Fruit fly (Drosophila melanogaster) whole organism, prepupa: ENCODE results near the gene CG6937.

Source experiments
- Blimp-1 ChIP-seq: fragments of 200-800 bp; sonication (Bioruptor generic); optimal IDR thresholded peaks from 3 replicates; lab custom pipeline; 2017; ENCODE audit warnings: missing biosample characterization, missing genetic modification characterization, mild to moderate bottlenecking, moderate library complexity, missing genetic modification reagents
- CG10631 ChIP-seq: fragments of 200-800 bp; sonication (Bioruptor generic); optimal IDR thresholded peaks from 2 replicates; lab custom pipeline; 2016; ENCODE audit warnings: missing biosample characterization, missing genetic modification characterization
- CG10669 ChIP-seq: fragments of 200-800 bp; sonication (Bioruptor generic); optimal IDR thresholded peaks from 3 replicates; lab custom pipeline; 2018; ENCODE audit warnings: missing biosample characterization, mild to moderate bottlenecking, missing genetic modification characterization, moderate library complexity
- CG11294 ChIP-seq: fragments of 200-800 bp; sonication (Bioruptor generic); IDR thresholded peaks from 2 replicates; pipeline ENCODE4 v1.3.6; 2022; ENCODE audit warnings: missing biosample characterization, missing genetic modification characterization
- CG11762 ChIP-seq: fragments of 200-800 bp; sonication (Bioruptor generic); optimal IDR thresholded peaks from 3 replicates; lab custom pipeline; 2016; ENCODE audit warnings: missing biosample characterization, missing genetic modification characterization; ENCODE audit not compliant: insufficient read depth
- CG11902 ChIP-seq: fragments of 200-800 bp; sonication (Bioruptor generic); optimal IDR thresholded peaks from 3 replicates; lab custom pipeline; 2016; ENCODE audit warnings: missing biosample characterization, missing genetic modification characterization
- CG15336 ChIP-seq: fragments of 200-800 bp; sonication (Bioruptor generic); IDR thresholded peaks from 2 replicates; pipeline ENCODE4 v1.3.6; 2022; ENCODE audit warnings: missing biosample characterization, missing genetic modification characterization
- CG16779 ChIP-seq: fragments of 200-800 bp; sonication (Bioruptor generic); optimal IDR thresholded peaks from 3 replicates; lab custom pipeline; 2017; ENCODE audit warnings: missing biosample characterization, mild to moderate bottlenecking, missing genetic modification characterization
- CG3032 ChIP-seq: fragments of 200-800 bp; optimal IDR thresholded peaks from 2 replicates; lab custom pipeline; 2019; ENCODE audit warnings: missing biosample characterization, mild to moderate bottlenecking, missing genetic modification characterization, moderate library complexity
- CG32006 ChIP-seq: fragments of 200-800 bp; sonication (Bioruptor generic); optimal IDR thresholded peaks from 3 replicates; lab custom pipeline; 2017; ENCODE audit warnings: missing biosample characterization, mild to moderate bottlenecking, missing genetic modification characterization
- CG34406 ChIP-seq: fragments of 200-800 bp; sonication (Bioruptor generic); optimal IDR thresholded peaks from 3 replicates; lab custom pipeline; 2016; ENCODE audit warnings: missing biosample characterization, missing genetic modification characterization
- CG3919 ChIP-seq: fragments of 200-800 bp; sonication (Bioruptor generic); optimal IDR thresholded peaks from 3 replicates; lab custom pipeline; 2016; ENCODE audit warnings: missing biosample characterization, missing genetic modification characterization
- CG4318 ChIP-seq: fragments of 200-800 bp; sonication (Bioruptor generic); optimal IDR thresholded peaks from 3 replicates; lab custom pipeline; 2017; ENCODE audit warnings: missing biosample characterization, mild to moderate bottlenecking, missing genetic modification characterization
- CG6163 ChIP-seq: fragments of 200-800 bp; sonication (Bioruptor generic); IDR thresholded peaks from 3 replicates; pipeline ENCODE4 v1.3.6; 2022; ENCODE audit warnings: missing biosample characterization, missing genetic modification characterization
- CG6792 ChIP-seq: fragments of 200-800 bp; sonication (Bioruptor generic); optimal IDR thresholded peaks from 3 replicates; lab custom pipeline; 2016; ENCODE audit warnings: missing biosample characterization, missing genetic modification characterization
- CG6808 ChIP-seq: fragments of 200-800 bp; sonication (Bioruptor generic); optimal IDR thresholded peaks from 3 replicates; lab custom pipeline; 2017; ENCODE audit warnings: missing biosample characterization, missing genetic modification characterization, mild to moderate bottlenecking, moderate library complexity, missing genetic modification reagents
- CG6854 ChIP-seq: fragments of 200-800 bp; sonication (Bioruptor generic); optimal IDR thresholded peaks from 2 replicates; lab custom pipeline; 2017; ENCODE audit warnings: missing biosample characterization, mild to moderate bottlenecking, missing genetic modification characterization
- CG8319 ChIP-seq: fragments of 200-800 bp; sonication (Bioruptor generic); optimal IDR thresholded peaks from 3 replicates; lab custom pipeline; 2016; ENCODE audit warnings: missing biosample characterization, missing genetic modification characterization
- CG8632 ChIP-seq: fragments of 200-800 bp; sonication (Bioruptor generic); optimal IDR thresholded peaks from 3 replicates; lab custom pipeline; 2016; ENCODE audit warnings: missing biosample characterization, missing genetic modification characterization
- CG9139 ChIP-seq: fragments of 200-800 bp; sonication (Bioruptor generic); optimal IDR thresholded peaks from 3 replicates; lab custom pipeline; 2017; ENCODE audit warnings: missing biosample characterization, mild to moderate bottlenecking, missing genetic modification characterization
- Eip75B ChIP-seq: fragments of 200-800 bp; sonication (Bioruptor generic); optimal IDR thresholded peaks from 3 replicates; lab custom pipeline; 2016; ENCODE audit warnings: missing biosample characterization, missing genetic modification characterization
- Eip78C ChIP-seq: fragments of 200-800 bp; sonication (Bioruptor generic); peaks from one replicate; lab custom pipeline; 2016; ENCODE audit warnings: missing biosample characterization, missing genetic modification characterization
- Eip93F ChIP-seq: fragments of 200-800 bp; sonication (Bioruptor generic); optimal IDR thresholded peaks from 2 replicates; lab custom pipeline; 2016; ENCODE audit warnings: missing biosample characterization, mild to moderate bottlenecking, missing genetic modification characterization
- Ets96B ChIP-seq: fragments of 200-800 bp; optimal IDR thresholded peaks from 2 replicates; lab custom pipeline; 2019; ENCODE audit warnings: missing biosample characterization, mild to moderate bottlenecking, missing genetic modification characterization, moderate library complexity
- Lpt ChIP-seq: fragments of 200-800 bp; sonication (Bioruptor generic); optimal IDR thresholded peaks from 3 replicates; lab custom pipeline; 2016; ENCODE audit warnings: missing biosample characterization, missing genetic modification characterization
- Met ChIP-seq: fragments of 200-800 bp; sonication (Bioruptor generic); optimal IDR thresholded peaks from 3 replicates; lab custom pipeline; 2016; ENCODE audit warnings: missing biosample characterization, missing genetic modification characterization
- OdsH ChIP-seq: fragments of 200-800 bp; sonication (Bioruptor generic); optimal IDR thresholded peaks from 3 replicates; lab custom pipeline; 2016; ENCODE audit warnings: missing biosample characterization, missing genetic modification characterization
- Smox ChIP-seq: fragments of 200-800 bp; sonication (Bioruptor generic); optimal IDR thresholded peaks from 3 replicates; lab custom pipeline; 2016; ENCODE audit warnings: missing biosample characterization, missing genetic modification characterization
- Sox14 ChIP-seq: fragments of 200-800 bp; sonication (Bioruptor generic); optimal IDR thresholded peaks from 3 replicates; lab custom pipeline; 2016; ENCODE audit warnings: missing biosample characterization, missing genetic modification characterization
- Sox15 ChIP-seq: fragments of 200-800 bp; sonication (Bioruptor generic); optimal IDR thresholded peaks from 3 replicates; lab custom pipeline; 2016; ENCODE audit warnings: missing biosample characterization, missing genetic modification characterization
- achi ChIP-seq: fragments of 200-800 bp; sonication (Bioruptor generic); optimal IDR thresholded peaks from 3 replicates; lab custom pipeline; 2016; ENCODE audit warnings: missing biosample characterization, missing genetic modification characterization
- acj6 ChIP-seq: fragments of 200-800 bp; sonication (Bioruptor generic); optimal IDR thresholded peaks from 3 replicates; lab custom pipeline; 2016; ENCODE audit warnings: missing biosample characterization, missing genetic modification characterization
- dac ChIP-seq: fragments of 200-800 bp; sonication (Bioruptor generic); optimal IDR thresholded peaks from 2 replicates; lab custom pipeline; 2017; ENCODE audit warnings: missing biosample characterization, mild to moderate bottlenecking, missing genetic modification characterization
- dsx ChIP-seq: fragments of 200-800 bp; optimal IDR thresholded peaks from 3 replicates; lab custom pipeline; 2019; ENCODE audit warnings: missing biosample characterization, mild to moderate bottlenecking, missing genetic modification characterization, moderate library complexity; ENCODE audit not compliant: poor library complexity, severe bottlenecking
- eg ChIP-seq: fragments of 200-800 bp; sonication (Bioruptor generic); IDR thresholded peaks from 3 replicates; pipeline ENCODE4 v1.3.6; 2022; ENCODE audit warnings: missing biosample characterization, missing genetic modification characterization
- esn ChIP-seq: fragments of 200-800 bp; sonication (Bioruptor generic); optimal IDR thresholded peaks from 2 replicates; lab custom pipeline; 2016; ENCODE audit warnings: missing biosample characterization, mild to moderate bottlenecking, missing genetic modification characterization, moderate library complexity
- fd59A ChIP-seq: fragments of 200-800 bp; sonication (Bioruptor generic); optimal IDR thresholded peaks from 2 replicates; lab custom pipeline; 2017; ENCODE audit warnings: missing biosample characterization, mild to moderate bottlenecking, missing genetic modification characterization, missing genetic modification reagents
- fd85E ChIP-seq: fragments of 200-800 bp; sonication (Bioruptor generic); optimal IDR thresholded peaks from 3 replicates; lab custom pipeline; 2016; ENCODE audit warnings: missing biosample characterization, missing genetic modification characterization
- fkh ChIP-seq: fragments of 200-800 bp; sonication (Bioruptor generic); optimal IDR thresholded peaks from 3 replicates; lab custom pipeline; 2017; ENCODE audit warnings: missing biosample characterization, mild to moderate bottlenecking, missing genetic modification characterization, moderate library complexity
- lz ChIP-seq: fragments of 200-800 bp; sonication (Bioruptor generic); optimal IDR thresholded peaks from 3 replicates; lab custom pipeline; 2016; ENCODE audit warnings: missing biosample characterization, missing genetic modification characterization
- net ChIP-seq: fragments of 200-800 bp; sonication (Bioruptor generic); optimal IDR thresholded peaks from 3 replicates; lab custom pipeline; 2016; ENCODE audit warnings: missing biosample characterization, missing genetic modification characterization
- pdm3 ChIP-seq: fragments of 200-800 bp; sonication (Bioruptor generic); optimal IDR thresholded peaks from 3 replicates; lab custom pipeline; 2016; ENCODE audit warnings: missing biosample characterization, missing genetic modification characterization
- ss ChIP-seq, 2 experiments: fragments of 200-800 bp; sonication (Bioruptor generic); optimal IDR thresholded peaks; 2 replicates in 1 of 2; 3 replicates in 1 of 2; lab custom pipeline; 2017 to 2018; ENCODE audit warnings: mild to moderate bottlenecking in 2 of 2, missing biosample characterization in 2 of 2, missing genetic modification characterization in 2 of 2, moderate library complexity in 1 of 2
- svp ChIP-seq: fragments of 200-800 bp; sonication (Bioruptor generic); peaks from one replicate; lab custom pipeline; 2016; ENCODE audit warnings: missing biosample characterization, missing genetic modification characterization
- topi ChIP-seq: fragments of 200-800 bp; sonication (Bioruptor generic); optimal IDR thresholded peaks from 3 replicates; lab custom pipeline; 2016; ENCODE audit warnings: missing biosample characterization, missing genetic modification characterization
- vri ChIP-seq: fragments of 200-800 bp; sonication (Bioruptor generic); optimal IDR thresholded peaks from 3 replicates; lab custom pipeline; 2016; ENCODE audit warnings: missing biosample characterization, mild to moderate bottlenecking, missing genetic modification characterization

The CG6937 gene

DNA sequence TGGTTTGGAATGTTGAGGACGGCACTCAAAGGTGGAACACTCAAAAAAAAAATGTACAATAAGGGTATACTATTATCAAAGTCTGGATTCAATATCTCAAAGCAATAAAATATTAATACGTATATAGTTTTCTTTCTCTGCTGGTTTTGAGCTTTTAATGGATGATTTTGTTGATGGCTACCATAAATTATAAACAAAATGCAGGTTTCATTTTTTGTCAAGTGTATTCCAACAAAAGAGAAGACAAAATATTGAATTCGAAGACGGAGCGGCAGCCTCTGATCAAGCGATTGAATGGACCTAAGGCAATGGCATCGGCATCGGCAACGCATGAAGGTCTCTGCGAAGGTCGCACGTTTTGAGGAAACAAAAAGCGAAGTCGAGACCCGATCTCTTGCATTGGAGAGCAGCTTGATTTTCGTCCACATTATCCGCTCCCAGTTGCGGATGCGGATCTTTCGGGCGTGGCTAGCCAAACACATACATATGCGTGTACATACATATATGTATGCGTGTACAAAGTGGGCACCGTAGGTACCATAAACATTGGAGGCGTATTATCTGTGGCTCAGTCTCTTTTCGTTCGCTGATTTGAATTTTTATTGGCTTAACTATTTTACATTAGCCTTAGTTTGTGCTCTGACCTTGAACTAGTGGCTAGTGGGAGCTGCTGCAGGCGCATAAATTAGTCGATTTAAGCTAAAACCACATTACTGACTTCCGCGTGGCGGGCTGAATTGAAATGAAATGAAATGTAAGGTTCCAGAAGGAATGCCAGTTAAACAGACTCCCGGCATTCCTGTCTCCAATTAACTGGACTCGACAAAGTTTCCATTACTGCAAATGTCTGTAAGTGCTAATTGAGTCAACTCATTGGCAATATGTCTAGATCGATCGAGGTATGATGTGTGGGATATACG lies 47.8 kb upstream of the CG6937 start (continued):
- TF ChIP-seq net (GFP tag; lab: Kevin White, UChicago) (peak; percentile 46), CG6792 (peak; percentile 73), vri (GFP tag; lab: Kevin White, UChicago) (peak; percentile 8), lz (GFP tag; lab: Kevin White, UChicago) (peak; percentile 32), fd85E (peak; percentile 3), Blimp-1 (GFP tag; lab: Kevin White, UChicago) (no peak), dsx (GFP tag; lab: Kevin White, UChicago) (peak; percentile 79), Smox (GFP tag; lab: Kevin White, UChicago) (no peak), CG3032 (peak; percentile 82), CG32006 (no peak), CG10631 (GFP tag; lab: Kevin White, UChicago) (peak; percentile 77), pdm3 (GFP tag; lab: Kevin White, UChicago) (peak; percentile 71), CG6163 (GFP tag; lab: Robert Waterston, UW) (peak; percentile 82), Met (GFP tag; lab: Kevin White, UChicago) (peak; percentile 57), CG3919 (peak; percentile 79), Eip93F (GFP tag; lab: Kevin White, UChicago) (no peak), CG11762 (GFP tag; lab: Kevin White, UChicago) (peak; percentile 58)

DNA sequence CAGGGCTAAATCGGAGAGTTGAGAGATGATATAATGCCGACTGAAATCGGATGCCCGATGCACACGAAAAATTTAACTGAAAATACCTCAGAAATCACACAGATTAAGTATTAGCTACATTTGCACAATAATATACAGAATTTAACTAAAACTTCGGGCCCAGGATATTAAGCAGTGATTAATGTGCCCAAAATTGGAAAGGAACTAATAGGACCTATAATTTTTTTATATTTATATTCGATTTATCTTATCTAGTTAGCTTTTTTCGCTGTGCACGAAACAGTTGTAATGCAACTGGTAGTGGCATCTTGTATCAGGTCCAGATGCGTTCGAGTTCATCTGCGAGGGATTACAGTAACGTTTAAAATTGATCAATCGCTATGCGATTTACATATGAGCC lies 45.7 kb upstream of the CG6937 start:
- TF ChIP-seq OdsH: peak; percentile 52
- no peak for TF ChIP-seq dac (GFP tag; lab: Kevin White, UChicago)
- no peak for TF ChIP-seq CG11294 (GFP tag; lab: Robert Waterston, UW)
- peak; percentile 47 for TF ChIP-seq Ets96B (tag; lab: Kevin White, UChicago)
- peak; percentile 32 for TF ChIP-seq acj6 (GFP tag; lab: Kevin White, UChicago)
- peak; percentile 25 for TF ChIP-seq CG11902
- TF ChIP-seq CG10669 (GFP tag; lab: Kevin White, UChicago): peak; percentile 28
- TF ChIP-seq Eip75B (GFP tag; lab: Kevin White, UChicago): peak; percentile 43
- TF ChIP-seq CG8319 (GFP tag; lab: Kevin White, UChicago): peak; percentile 36
- no peak for TF ChIP-seq vri (GFP tag; lab: Kevin White, UChicago)
- TF ChIP-seq svp (GFP tag; lab: Kevin White, UChicago): peak; percentile 46
- no peak for TF ChIP-seq ss (GFP tag; optimal IDR thresholded peaks at IDR 0.05; lab: Kevin White, UChicago)
- no peak for TF ChIP-seq CG6854 (GFP tag; lab: Kevin White, UChicago)
- TF ChIP-seq CG34406 (GFP tag; lab: Kevin White, UChicago): peak; percentile 58
- peak; percentile 28 for TF ChIP-seq lz (GFP tag; lab: Kevin White, UChicago)
- peak; percentile 43 for TF ChIP-seq esn (GFP tag; lab: Kevin White, UChicago)
- TF ChIP-seq eg: no peak
- TF ChIP-seq CG16779: no peak
- peak; percentile 16 for TF ChIP-seq CG6808 (GFP tag; lab: Kevin White, UChicago)
- no peak for TF ChIP-seq CG4318
- TF ChIP-seq CG9139 (GFP tag; lab: Kevin White, UChicago): no peak
- TF ChIP-seq net (GFP tag; lab: Kevin White, UChicago): no peak
- no peak for TF ChIP-seq CG32006
- TF ChIP-seq Sox14 (GFP tag; lab: Kevin White, UChicago): peak; percentile 6
- TF ChIP-seq fkh (GFP tag; lab: Kevin White, UChicago): no peak
- no peak for TF ChIP-seq Blimp-1 (GFP tag; lab: Kevin White, UChicago)
- no peak for TF ChIP-seq CG15336 (GFP tag; lab: Robert Waterston, UW)
- no peak for TF ChIP-seq fd59A
- TF ChIP-seq Eip78C (GFP tag; lab: Kevin White, UChicago): peak; percentile 82
- TF ChIP-seq Met (GFP tag; lab: Kevin White, UChicago): peak; percentile 21
- TF ChIP-seq achi (GFP tag; lab: Kevin White, UChicago): peak; percentile 25
- TF ChIP-seq CG6792: peak; percentile 38
- no peak for TF ChIP-seq Lpt (GFP tag; lab: Kevin White, UChicago)
- TF ChIP-seq CG11762 (GFP tag; lab: Kevin White, UChicago): peak; percentile 27
- peak; percentile 49 for TF ChIP-seq CG8632 (GFP tag; lab: Kevin White, UChicago)
- TF ChIP-seq CG3032: peak; percentile 40
- TF ChIP-seq topi: peak; percentile 41
- TF ChIP-seq pdm3 (GFP tag; lab: Kevin White, UChicago): peak; percentile 35
- TF ChIP-seq CG10631 (GFP tag; lab: Kevin White, UChicago): no peak
- no peak for TF ChIP-seq Sox15 (GFP tag; lab: Kevin White, UChicago)
- TF ChIP-seq CG3919: peak; percentile 18
